Fruit fly (Drosophila melanogaster): ENCODE results near the gene pad.
A peak's percentile ranks its signal among the peaks of the same experiment; 100 is the strongest.

pad gene

dm6 chr3R:16355393-16355943 is 13.3 kb downstream of the pad start (continued):
- no peak for TF ChIP-seq Oli (tag; optimal IDR thresholded peaks at IDR 0.05)
- no peak for TF ChIP-seq slou (GFP tag; optimal IDR thresholded peaks at IDR 0.05)
- TF ChIP-seq CG11560 (tag; IDR thresholded peaks at IDR 0.05), result no peak
- no peak for TF ChIP-seq E2f2 (GFP tag; IDR thresholded peaks at IDR 0.05)
- no peak for TF ChIP-seq TFAM (GFP tag; optimal IDR thresholded peaks at IDR 0.05)
- TF ChIP-seq CG6854 (GFP tag; optimal IDR thresholded peaks at IDR 0.05), result no peak
- TF ChIP-seq Dp (GFP tag; optimal IDR thresholded peaks at IDR 0.05), result no peak
- TF ChIP-seq dmrt11E (tag; optimal IDR thresholded peaks at IDR 0.05), result no peak
- TF ChIP-seq CG12236 (GFP tag; optimal IDR thresholded peaks at IDR 0.05), result no peak
- TF ChIP-seq Doc3 (GFP tag; IDR thresholded peaks at IDR 0.05; ENCODE audit: partially characterized antibody), result no peak
- no peak for TF ChIP-seq pum (GFP tag; optimal IDR thresholded peaks at IDR 0.05)
- peak; percentile 5 for TF ChIP-seq ash1 (GFP tag; optimal IDR thresholded peaks at IDR 0.05)
- TF ChIP-seq NFAT (GFP tag; IDR thresholded peaks at IDR 0.05), result peak; percentile 89; the same call in 1 of the 2 replicates
- no peak for TF ChIP-seq peb (GFP tag; IDR thresholded peaks at IDR 0.05)
- no peak for TF ChIP-seq dimm (GFP tag; IDR thresholded peaks at IDR 0.05)
- TF ChIP-seq CG15479 (GFP tag; optimal IDR thresholded peaks at IDR 0.05), result no peak
- TF ChIP-seq CG32772 (GFP tag; IDR thresholded peaks at IDR 0.05), result no peak
- TF ChIP-seq grau (tag; optimal IDR thresholded peaks at IDR 0.05), result peak; percentile 29
- TF ChIP-seq zfh1 (GFP tag; IDR thresholded peaks at IDR 0.05), result 0 out of 3 replicates have a peak, but pooled peaks have one; percentile 10
- no peak for TF ChIP-seq CG3726 (GFP tag; IDR thresholded peaks at IDR 0.05)
- peak; percentile 42; the same call in 1 of the 3 replicates for TF ChIP-seq Aef1 (GFP tag; IDR thresholded peaks at IDR 0.05)
- TF ChIP-seq Hmr (GFP tag; optimal IDR thresholded peaks at IDR 0.05), result peak; percentile 71
- TF ChIP-seq CG17385 (GFP tag; optimal IDR thresholded peaks at IDR 0.05), result peak; percentile 23
- no peak for TF ChIP-seq sc (optimal IDR thresholded peaks at IDR 0.05)
- TF ChIP-seq sc (GFP tag; optimal IDR thresholded peaks at IDR 0.05), result no peak
- peak; percentile 54 for TF ChIP-seq CG15269 (tag; optimal IDR thresholded peaks at IDR 0.05)
- peak; percentile 63 for TF ChIP-seq dysf (GFP tag; IDR thresholded peaks at IDR 0.05)
- TF ChIP-seq Poxn (GFP tag; IDR thresholded peaks at IDR 0.05), result no peak
- no peak for TF ChIP-seq CG18262 (tag; optimal IDR thresholded peaks at IDR 0.05)
- TF ChIP-seq BEAF-32 (GFP tag; optimal IDR thresholded peaks at IDR 0.05), result no peak
- peak; percentile 25 for TF ChIP-seq Hsf (GFP tag; optimal IDR thresholded peaks at IDR 0.05)
- no peak for TF ChIP-seq CG3163 (GFP tag; optimal IDR thresholded peaks at IDR 0.05)
- no peak for TF ChIP-seq Bdp1 (GFP tag; optimal IDR thresholded peaks at IDR 0.05)
- TF ChIP-seq oc (tag; optimal IDR thresholded peaks at IDR 0.05), result no peak
- no peak for TF ChIP-seq MTF-1 (GFP tag; optimal IDR thresholded peaks at IDR 0.05; ENCODE audit: borderline replicate concordance)
- TF ChIP-seq bcd (GFP tag; optimal IDR thresholded peaks at IDR 0.05), result no peak
- no peak for TF ChIP-seq crp (GFP tag; optimal IDR thresholded peaks at IDR 0.05)
- TF ChIP-seq bowl (GFP tag; IDR thresholded peaks at IDR 0.05), result 0 out of 2 replicates have a peak, but pooled peaks have one; percentile 22
- TF ChIP-seq Lim3 (GFP tag; IDR thresholded peaks at IDR 0.05), result no peak
- peak; percentile 45 for TF ChIP-seq PHDP (tag; optimal IDR thresholded peaks at IDR 0.05)
- TF ChIP-seq Mad (GFP tag; optimal IDR thresholded peaks at IDR 0.05), result no peak
- TF ChIP-seq CG34376 (GFP tag; optimal IDR thresholded peaks at IDR 0.05), result peak; percentile 90
- TF ChIP-seq CG17328 (GFP tag; IDR thresholded peaks at IDR 0.05), result no peak
- no peak for TF ChIP-seq CG6683 (GFP tag; optimal IDR thresholded peaks at IDR 0.05)
- no peak for TF ChIP-seq CG11398 (GFP tag; optimal IDR thresholded peaks at IDR 0.05)
- peak; percentile 35 for TF ChIP-seq ERR (GFP tag; optimal IDR thresholded peaks at IDR 0.05)
- TF ChIP-seq NC2β (GFP tag; optimal IDR thresholded peaks at IDR 0.05), result no peak
- no peak for TF ChIP-seq btn (GFP tag; optimal IDR thresholded peaks at IDR 0.05)
- peak; percentile 10 for TF ChIP-seq BtbVII (GFP tag; optimal IDR thresholded peaks at IDR 0.05)
- no peak for TF ChIP-seq YL-1 (GFP tag; optimal IDR thresholded peaks at IDR 0.05)
- TF ChIP-seq CG9215 (GFP tag; IDR thresholded peaks at IDR 0.05), result peak; percentile 45; the same call in 1 of the 2 replicates
